Fruit fly (Drosophila melanogaster): Measurements from ENCODE around the gene CG7668.
A peak's percentile ranks its signal among the peaks of the same experiment; 100 is the strongest.

The CG7668 gene

DNA sequence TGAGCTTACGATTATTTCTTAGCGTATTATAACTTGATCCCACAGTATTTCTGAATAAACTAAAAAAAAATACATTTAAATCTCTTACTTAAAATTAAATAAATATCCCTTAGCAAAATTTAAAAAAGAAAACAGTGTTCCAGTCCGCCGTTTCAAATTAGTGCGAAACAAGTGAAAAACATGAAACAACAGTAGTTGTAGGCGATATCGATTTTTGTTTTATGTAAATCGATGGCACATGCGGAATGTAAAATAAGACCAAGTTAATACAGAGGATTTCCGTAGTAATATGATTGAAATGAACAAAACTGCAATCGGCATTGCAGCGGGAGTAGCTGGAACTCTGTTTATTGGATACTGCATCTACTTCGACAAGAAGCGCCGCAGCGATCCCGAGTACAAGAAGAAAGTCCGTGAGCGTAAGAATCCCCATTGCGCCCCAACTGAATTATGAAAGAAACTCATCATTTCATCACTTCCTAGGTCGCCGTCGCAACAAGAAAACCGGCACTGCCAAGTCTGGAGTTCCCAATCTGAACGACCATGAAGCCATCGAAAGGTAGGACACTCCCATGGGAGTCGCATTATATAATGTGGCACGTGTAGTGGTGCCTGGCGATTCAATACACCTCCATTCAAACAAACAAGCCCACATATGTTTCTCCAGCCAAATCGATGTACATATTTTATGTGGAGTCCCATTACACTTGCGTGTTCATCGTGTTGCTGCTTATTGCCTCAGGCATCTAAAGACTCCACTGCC is 1.5 kb upstream of the CG7668 start (continued):
- TF ChIP-seq CG14860 (GFP tag; IDR thresholded peaks at IDR 0.05; ENCODE audit: partially characterized antibody), result peak; percentile 29; the same call in 1 of the 3 replicates
- no peak for TF ChIP-seq Neu2 (GFP tag; optimal IDR thresholded peaks at IDR 0.05; ENCODE audit: borderline replicate concordance)
- TF ChIP-seq vvl (GFP tag; IDR thresholded peaks at IDR 0.05), result peak; percentile 18; the same call in 1 of the 2 replicates
- TF ChIP-seq sens-2 (GFP tag; IDR thresholded peaks at IDR 0.05), result no peak
- no peak for TF ChIP-seq Taf1 (GFP tag; IDR thresholded peaks at IDR 0.05)
- no peak for TF ChIP-seq danr (GFP tag; IDR thresholded peaks at IDR 0.05)
- peak; percentile 99 for TF ChIP-seq CG30020 (tag; optimal IDR thresholded peaks at IDR 0.05)
- no peak for TF ChIP-seq CG3838 (GFP tag; optimal IDR thresholded peaks at IDR 0.05)
- TF ChIP-seq Antp (GFP tag; optimal IDR thresholded peaks at IDR 0.05), result no peak
- peak; percentile 15 for TF ChIP-seq nmo (GFP tag; optimal IDR thresholded peaks at IDR 0.05)
- no peak for TF ChIP-seq h (optimal IDR thresholded peaks at IDR 0.05)
- TF ChIP-seq CoRest (tag; optimal IDR thresholded peaks at IDR 0.05), result no peak
- 0 out of 2 replicates have a peak, but pooled peaks have one; percentile 13 for TF ChIP-seq Scr (GFP tag; IDR thresholded peaks at IDR 0.05; ENCODE audit: partially characterized antibody)
- TF ChIP-seq MESR4 (GFP tag; optimal IDR thresholded peaks at IDR 0.05), result peak; percentile 89
- peak; percentile 11 for TF ChIP-seq CG33557 (GFP tag; optimal IDR thresholded peaks at IDR 0.05)
- TF ChIP-seq pzg (GFP tag; optimal IDR thresholded peaks at IDR 0.05), result peak; percentile 44
- TF ChIP-seq zen (tag; optimal IDR thresholded peaks at IDR 0.05), result peak; percentile 2
- TF ChIP-seq CG17361 (GFP tag; IDR thresholded peaks at IDR 0.05), result no peak; the same call in 2 of the 3 replicates
- peak; percentile 58 for TF ChIP-seq CG17802 (tag; optimal IDR thresholded peaks at IDR 0.05)
- TF ChIP-seq stwl (tag; optimal IDR thresholded peaks at IDR 0.05), result peak; percentile 37
- no peak for TF ChIP-seq wor (GFP tag; IDR thresholded peaks at IDR 0.05)
- no peak for TF ChIP-seq slp2 (GFP tag; optimal IDR thresholded peaks at IDR 0.05)
- TF ChIP-seq salm (tag; optimal IDR thresholded peaks at IDR 0.05), result no peak
- no peak for TF ChIP-seq CG2678 (tag; optimal IDR thresholded peaks at IDR 0.05)
- no peak for TF ChIP-seq D19A (tag; optimal IDR thresholded peaks at IDR 0.05)
- TF ChIP-seq CG14441 (GFP tag; IDR thresholded peaks at IDR 0.05), result no peak
- peak; percentile 4 for TF ChIP-seq CG17912 (GFP tag; optimal IDR thresholded peaks at IDR 0.05)
- TF ChIP-seq CG15073 (GFP tag; optimal IDR thresholded peaks at IDR 0.05), result no peak
- no peak for TF ChIP-seq chif (GFP tag; optimal IDR thresholded peaks at IDR 0.05)
- TF ChIP-seq lbe (GFP tag; optimal IDR thresholded peaks at IDR 0.05), result no peak
- TF ChIP-seq Sry-δ (GFP tag; optimal IDR thresholded peaks at IDR 0.05), result peak; percentile 23
- TF ChIP-seq CG9797 (GFP tag; optimal IDR thresholded peaks at IDR 0.05), result no peak
- no peak for TF ChIP-seq CG10431 (GFP tag; optimal IDR thresholded peaks at IDR 0.05)
- no peak for TF ChIP-seq luna (GFP tag; optimal IDR thresholded peaks at IDR 0.05)
- TF ChIP-seq Ets65A (GFP tag), result no peak
- TF ChIP-seq CG4360 (GFP tag; IDR thresholded peaks at IDR 0.05), result no peak
- TF ChIP-seq ken (GFP tag; IDR thresholded peaks at IDR 0.05), result no peak
- 0 out of 2 replicates have a peak, but pooled peaks have one; percentile 22 for TF ChIP-seq CG13287 (GFP tag; IDR thresholded peaks at IDR 0.05; ENCODE audit: partially characterized antibody)
- TF ChIP-seq trem (tag; optimal IDR thresholded peaks at IDR 0.05), result peak; percentile 18
- TF ChIP-seq unpg (GFP tag; optimal IDR thresholded peaks at IDR 0.05), result no peak
- no peak for TF ChIP-seq CG18764 (GFP tag; optimal IDR thresholded peaks at IDR 0.05)
- peak; percentile 62 for TF ChIP-seq CG4617 (GFP tag; optimal IDR thresholded peaks at IDR 0.05; ENCODE audit: borderline replicate concordance)
- TF ChIP-seq CG34422 (GFP tag; IDR thresholded peaks at IDR 0.05), result no peak
- TF ChIP-seq gem (tag; optimal IDR thresholded peaks at IDR 0.05), result no peak
- TF ChIP-seq Eip74EF (GFP tag; optimal IDR thresholded peaks at IDR 0.05), result no peak
- TF ChIP-seq CG12659 (GFP tag; optimal IDR thresholded peaks at IDR 0.05), result peak; percentile 61
- TF ChIP-seq Abd-B (GFP tag; optimal IDR thresholded peaks at IDR 0.05), result no peak
- TF ChIP-seq tup (GFP tag; optimal IDR thresholded peaks at IDR 0.05), result no peak
- no peak for TF ChIP-seq caup (GFP tag; optimal IDR thresholded peaks at IDR 0.05; ENCODE audit: severe bottlenecking)
